Fruit fly (Drosophila melanogaster): ENCODE results near the gene CG15546.
A peak's percentile ranks its signal among the peaks of the same experiment; 100 is the strongest.

Gene CG15546

dm6 chr3R:30912402-30912801 lies 36.4 kb upstream of the CG15546 start, which contains the start of gene Ptx1 (continued):
- no peak for TF ChIP-seq bab2 (GFP tag; optimal IDR thresholded peaks at IDR 0.05)
- TF ChIP-seq dmrt99B (tag; optimal IDR thresholded peaks at IDR 0.05), result no peak
- TF ChIP-seq ap (GFP tag; IDR thresholded peaks at IDR 0.05), result no peak
- peak; percentile 31 for TF ChIP-seq grn (GFP tag; optimal IDR thresholded peaks at IDR 0.05)
- peak; percentile 63 for TF ChIP-seq fru (optimal IDR thresholded peaks at IDR 0.05)
- no peak for TF ChIP-seq CG8924 (tag; optimal IDR thresholded peaks at IDR 0.05)
- no peak for TF ChIP-seq CG43689 (GFP tag; IDR thresholded peaks at IDR 0.05)
- no peak for TF ChIP-seq CG18011 (GFP tag; optimal IDR thresholded peaks at IDR 0.05)
- TF ChIP-seq croc (GFP tag; conservative IDR thresholded peaks at IDR 0.05), result no peak
- TF ChIP-seq Hmx (GFP tag; optimal IDR thresholded peaks at IDR 0.05), result no peak
- peak; percentile 63; the same call in 1 of the 3 replicates for TF ChIP-seq CG34224 (GFP tag; IDR thresholded peaks at IDR 0.05; ENCODE audit: partially characterized antibody)
- peak; percentile 52 for TF ChIP-seq CG15479 (GFP tag; optimal IDR thresholded peaks at IDR 0.05)
- TF ChIP-seq schlank (tag; optimal IDR thresholded peaks at IDR 0.05), result no peak
- no peak for TF ChIP-seq MESR4 (GFP tag; optimal IDR thresholded peaks at IDR 0.05)
- no peak for TF ChIP-seq mam (GFP tag; optimal IDR thresholded peaks at IDR 0.05)
- TF ChIP-seq Fer1 (GFP tag; optimal IDR thresholded peaks at IDR 0.05), result peak; percentile 46
- TF ChIP-seq hth (optimal IDR thresholded peaks at IDR 0.05), result no peak
- no peak for TF ChIP-seq br (optimal IDR thresholded peaks at IDR 0.05)
- TF ChIP-seq amos (GFP tag; IDR thresholded peaks at IDR 0.05; ENCODE audit: partially characterized antibody), result peak; percentile 40; the same call in 1 of the 2 replicates
- TF ChIP-seq CG2116 (GFP tag; optimal IDR thresholded peaks at IDR 0.05), result no peak
- TF ChIP-seq CG13424 (tag; optimal IDR thresholded peaks at IDR 0.05), result no peak
- TF ChIP-seq nom (GFP tag; optimal IDR thresholded peaks at IDR 0.05), result no peak
- peak; percentile 40; the same call in 1 of the 3 replicates for TF ChIP-seq CG14860 (GFP tag; IDR thresholded peaks at IDR 0.05; ENCODE audit: partially characterized antibody)
- no peak for TF ChIP-seq CG11696 (GFP tag; IDR thresholded peaks at IDR 0.05)
- TF ChIP-seq row (GFP tag; IDR thresholded peaks at IDR 0.05), result 0 out of 3 replicates have a peak, but pooled peaks have one; percentile 18
- TF ChIP-seq gsb (GFP tag; IDR thresholded peaks at IDR 0.05), result no peak
- TF ChIP-seq wdn (GFP tag; IDR thresholded peaks at IDR 0.05), result no peak
- peak; percentile 63 for TF ChIP-seq HmgZ (tag; optimal IDR thresholded peaks at IDR 0.05)
- TF ChIP-seq Dref (GFP tag; IDR thresholded peaks at IDR 0.05), result no peak
- no peak for TF ChIP-seq CG14050 (GFP tag; IDR thresholded peaks at IDR 0.05)
- TF ChIP-seq Bteb2 (GFP tag; optimal IDR thresholded peaks at IDR 0.05), result no peak
- TF ChIP-seq corto (GFP tag; optimal IDR thresholded peaks at IDR 0.05), result no peak
- TF ChIP-seq Elba2 (GFP tag; optimal IDR thresholded peaks at IDR 0.05), result no peak
- TF ChIP-seq Atf3 (GFP tag; optimal IDR thresholded peaks at IDR 0.05), result no peak
- no peak for TF ChIP-seq CG15011 (GFP tag; optimal IDR thresholded peaks at IDR 0.05)
- TF ChIP-seq Ssrp (tag; optimal IDR thresholded peaks at IDR 0.05), result no peak
- TF ChIP-seq Hr3 (GFP tag; optimal IDR thresholded peaks at IDR 0.05), result no peak
- peak; percentile 55 for TF ChIP-seq Bgb (GFP tag; IDR thresholded peaks at IDR 0.05; ENCODE audit: partially characterized antibody)
- no peak for TF ChIP-seq eyg (GFP tag; optimal IDR thresholded peaks at IDR 0.05)
- TF ChIP-seq h (optimal IDR thresholded peaks at IDR 0.05), result no peak
- no peak for TF ChIP-seq CG12299 (tag; optimal IDR thresholded peaks at IDR 0.05)
- TF ChIP-seq NC2β (GFP tag; optimal IDR thresholded peaks at IDR 0.05), result no peak
- TF ChIP-seq Spps (tag; optimal IDR thresholded peaks at IDR 0.05), result no peak
- TF ChIP-seq p53 (GFP tag; optimal IDR thresholded peaks at IDR 0.05), result no peak
- TF ChIP-seq CG30403 (GFP tag; optimal IDR thresholded peaks at IDR 0.05), result no peak
- TF ChIP-seq zfh2 (GFP tag; optimal IDR thresholded peaks at IDR 0.05), result no peak
- 0 out of 3 replicates have a peak, but pooled peaks have one; percentile 36 for TF ChIP-seq CG11695 (GFP tag; IDR thresholded peaks at IDR 0.05)
- no peak for TF ChIP-seq CG10462 (GFP tag; optimal IDR thresholded peaks at IDR 0.05)
- TF ChIP-seq dan (GFP tag; IDR thresholded peaks at IDR 0.05), result no peak
- TF ChIP-seq ewg (GFP tag; optimal IDR thresholded peaks at IDR 0.05), result peak; percentile 89
- no peak for TF ChIP-seq CG8281 (tag; optimal IDR thresholded peaks at IDR 0.05)
- TF ChIP-seq CG12659 (GFP tag; optimal IDR thresholded peaks at IDR 0.05), result no peak
- no peak for TF ChIP-seq CG14667 (GFP tag; IDR thresholded peaks at IDR 0.05)
